Worm (Caenorhabditis elegans) whole organism, L4/young adult: ENCODE data around the gene nsph-4.1.

Source experiments
- dao-5 ChIP-seq: sonication (generic microtip); optimal IDR thresholded peaks from 2 replicates; lab custom pipeline; 2016; ENCODE audit warnings: missing genotype, missing genetic modification characterization, moderate library complexity, missing compliant biosample characterization
- him-1 ChIP-seq: sonication (generic microtip); optimal IDR thresholded peaks from 2 replicates; lab custom pipeline; 2016; ENCODE audit warnings: missing genotype, missing genetic modification reagents, missing genetic modification characterization, missing compliant biosample characterization

DNA sequence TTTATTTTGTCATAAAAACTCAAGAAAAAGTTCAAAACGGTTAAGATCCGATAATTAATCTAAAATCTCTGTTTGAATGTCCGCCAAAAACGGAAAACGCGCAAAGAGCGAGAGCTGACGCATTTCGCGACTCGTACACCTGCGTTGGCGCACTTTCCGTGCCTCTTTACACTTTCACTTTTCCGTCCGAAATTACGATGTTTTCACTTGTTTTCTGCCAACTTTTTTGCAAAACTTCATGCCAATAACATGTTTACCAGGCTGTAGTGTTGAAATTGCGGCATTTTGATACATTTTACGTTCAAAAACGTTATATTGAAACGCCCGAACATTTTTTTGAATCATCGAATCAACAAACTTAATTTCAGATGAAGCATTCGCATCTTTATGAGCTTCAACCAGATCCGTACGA, 42.9 kb upstream of the nsph-4.1 start, which contains the start of gene W03F8.4:
- TF ChIP-seq him-1 (no peak), dao-5 (tag; lab: Kevin White, UChicago) (no peak)
